Worm (Caenorhabditis elegans): ENCODE results near the gene nhr-205.

DNA sequence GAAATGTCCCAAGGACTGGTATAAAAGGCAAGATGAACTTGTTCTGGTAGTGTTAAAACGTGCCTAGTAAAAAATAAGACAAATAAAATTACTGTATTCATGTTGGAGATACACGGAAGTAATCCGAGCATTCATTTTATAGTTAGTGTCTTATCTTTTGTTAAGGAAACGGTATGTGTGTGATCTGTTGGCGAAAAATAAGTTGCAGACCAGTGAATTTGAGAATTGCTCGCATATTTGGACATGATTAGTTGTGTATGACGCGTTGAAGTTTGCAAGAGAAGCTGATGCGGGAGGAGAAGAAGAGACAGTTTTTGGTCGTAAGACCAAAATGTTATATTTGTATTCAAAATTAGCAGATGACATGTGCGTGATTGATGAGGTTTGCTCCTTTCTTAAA lies 20.3 kb upstream of the nhr-205 start, which contains the start of gene C08B6.14:
- TF ChIP-seq ceh-13 (GFP tag; optimal IDR thresholded peaks at IDR 0.05) (no peak), ets-7 (tag; optimal IDR thresholded peaks at IDR 0.05) (no peak), aly-1 (tag; optimal IDR thresholded peaks at IDR 0.05) (no peak), tbx-11 (GFP tag; IDR thresholded peaks at IDR 0.05) (no peak), flt-1 (GFP tag; IDR thresholded peaks at IDR 0.05) (no peak), hmbx-1 (tag; optimal IDR thresholded peaks at IDR 0.05) (no peak)

Data from whole organism, early embryonic.